Worm (Caenorhabditis elegans) whole organism, L1 larva: ENCODE measurements around the gene F40G9.8.

ENCODE experiments used
- ceh-82 ChIP-seq, 3 experiments: fragments of 150-350 bp in 1 of 3; sonication (generic microtip) in 2 of 3; optimal IDR thresholded peaks; 2 replicates each; lab custom pipeline; 2014 to 2017; ENCODE audit warnings: missing biosample characterization in 3 of 3, missing genetic modification characterization in 3 of 3
- pag-3 ChIP-seq: sonication (generic microtip); optimal IDR thresholded peaks from 2 replicates; lab custom pipeline; 2017; ENCODE audit warnings: missing genetic modification characterization, mild to moderate bottlenecking, missing compliant biosample characterization, antibody characterized with exemption, borderline replicate concordance; ENCODE audit not compliant: insufficient read depth
- snpc-4 ChIP-seq: fragments of 150-350 bp; optimal IDR thresholded peaks from 2 replicates; lab custom pipeline; 2014; ENCODE audit warnings: missing biosample characterization, missing genetic modification characterization
- swsn-7 ChIP-seq: sonication (generic microtip); optimal IDR thresholded peaks from 2 replicates; lab custom pipeline; 2016; ENCODE audit warnings: missing genetic modification characterization, missing compliant biosample characterization

- TF ChIP-seq pag-3, result no peak
- TF ChIP-seq ceh-82 (tag; optimal IDR thresholded peaks at IDR 0.05; lab: Kevin White, UChicago), result no peak
- TF ChIP-seq snpc-4 (tag; lab: Kevin White, UChicago), result no peak
- TF ChIP-seq swsn-7 (tag; lab: Kevin White, UChicago), result no peak
Observed at ce11 chrIII:209695-210091, 45.0 kb upstream of the F40G9.8 start, which contains the start of gene klp-20.
